Worm (Caenorhabditis elegans) whole organism, mixed stage, embryonic: ENCODE data around the gene F38A5.8.

Experiments
- M03D4.4 ChIP-seq: sonication (generic microtip); optimal IDR thresholded peaks from 2 replicates; lab custom pipeline; 2017; ENCODE audit warnings: mild to moderate bottlenecking, missing genetic modification characterization, missing compliant biosample characterization
- blmp-1 ChIP-seq: fragments of 150-350 bp; optimal IDR thresholded peaks from 2 replicates; lab custom pipeline; 2014; ENCODE audit warnings: missing biosample characterization, missing genetic modification characterization
- ceh-39 ChIP-seq: fragments of 150-350 bp; optimal IDR thresholded peaks from 2 replicates; lab custom pipeline; 2014; ENCODE audit warnings: missing biosample characterization, missing genetic modification characterization
- ceh-43 ChIP-seq: fragments of 200-800 bp; sonication (Bioruptor generic); optimal IDR thresholded peaks from 2 replicates; lab custom pipeline; 2018; ENCODE audit warnings: mild to moderate bottlenecking, missing genetic modification characterization, moderate library complexity, missing compliant biosample characterization
- ceh-83 ChIP-seq: fragments of 200-800 bp; sonication (Bioruptor generic); optimal IDR thresholded peaks from 2 replicates; lab custom pipeline; 2018; ENCODE audit warnings: mild to moderate bottlenecking, missing genetic modification characterization, missing compliant biosample characterization
- ces-1 ChIP-seq: fragments of 150-350 bp; optimal IDR thresholded peaks from 2 replicates; lab custom pipeline; 2014; ENCODE audit warnings: missing biosample characterization, missing genetic modification reagents, missing genetic modification characterization
- cnd-1 ChIP-seq: fragments of 200-800 bp; sonication (Bioruptor generic); optimal IDR thresholded peaks from 2 replicates; lab custom pipeline; 2018; ENCODE audit warnings: mild to moderate bottlenecking, missing genetic modification characterization, missing compliant biosample characterization
- drap-1 ChIP-seq: fragments of 200-800 bp; sonication (Bioruptor generic); optimal IDR thresholded peaks from 3 replicates; lab custom pipeline; 2018; ENCODE audit warnings: mild to moderate bottlenecking, missing genetic modification characterization, missing compliant biosample characterization
- elt-1 ChIP-seq: sonication (generic microtip); optimal IDR thresholded peaks from 2 replicates; lab custom pipeline; 2017; ENCODE audit warnings: missing genetic modification characterization, mild to moderate bottlenecking, missing compliant biosample characterization, antibody characterized with exemption, moderate library complexity, borderline replicate concordance; ENCODE audit not compliant: insufficient read depth
- elt-3 ChIP-seq: fragments of 150-350 bp; optimal IDR thresholded peaks from 2 replicates; lab custom pipeline; 2014; ENCODE audit warnings: missing biosample characterization, missing genetic modification characterization
- flh-1 ChIP-seq: fragments of 200-800 bp; sonication (Bioruptor generic); optimal IDR thresholded peaks from 2 replicates; lab custom pipeline; 2018; ENCODE audit warnings: mild to moderate bottlenecking, missing genetic modification characterization, moderate library complexity, missing compliant biosample characterization
- ham-2 ChIP-seq: fragments of 200-800 bp; sonication (Bioruptor generic); optimal IDR thresholded peaks from 2 replicates; lab custom pipeline; 2018; ENCODE audit warnings: mild to moderate bottlenecking, missing genetic modification characterization, missing compliant biosample characterization
- hlh-1 ChIP-seq: fragments of 150-350 bp; optimal IDR thresholded peaks from 2 replicates; lab custom pipeline; 2014; ENCODE audit warnings: missing biosample characterization, missing genetic modification reagents, missing genetic modification characterization
- lin-13 ChIP-seq: fragments of 150-350 bp; optimal IDR thresholded peaks from 2 replicates; lab custom pipeline; 2014; ENCODE audit warnings: missing biosample characterization, missing genetic modification characterization
- lin-32 ChIP-seq: fragments of 200-800 bp; sonication (Bioruptor generic); optimal IDR thresholded peaks from 2 replicates; lab custom pipeline; 2018; ENCODE audit warnings: mild to moderate bottlenecking, missing genetic modification characterization, missing compliant biosample characterization
- lsy-2 ChIP-seq: fragments of 150-350 bp; optimal IDR thresholded peaks from 2 replicates; lab custom pipeline; 2014; ENCODE audit warnings: missing biosample characterization, missing genetic modification characterization
- mab-5 ChIP-seq: fragments of 150-350 bp; optimal IDR thresholded peaks from 2 replicates; lab custom pipeline; 2014; ENCODE audit warnings: missing biosample characterization, missing genetic modification characterization
- mep-1 ChIP-seq: fragments of 150-350 bp; optimal IDR thresholded peaks from 2 replicates; lab custom pipeline; 2017; ENCODE audit warnings: missing biosample characterization, missing genetic modification reagents, missing genetic modification characterization, inconsistent platforms
- mls-2 ChIP-seq: sonication (generic microtip); optimal IDR thresholded peaks from 2 replicates; lab custom pipeline; 2016; ENCODE audit warnings: mild to moderate bottlenecking, missing genetic modification characterization, moderate library complexity, missing compliant biosample characterization
- nhr-12 ChIP-seq: fragments of 150-350 bp; optimal IDR thresholded peaks from 2 replicates; lab custom pipeline; 2014; ENCODE audit warnings: missing biosample characterization, missing genetic modification characterization
- nhr-2 ChIP-seq: fragments of 150-350 bp; optimal IDR thresholded peaks from 2 replicates; lab custom pipeline; 2014; ENCODE audit warnings: missing biosample characterization, missing genetic modification characterization
- nhr-237 ChIP-seq: fragments of 150-350 bp; optimal IDR thresholded peaks from 2 replicates; lab custom pipeline; 2014; ENCODE audit warnings: missing biosample characterization, missing genetic modification characterization
- nhr-28 ChIP-seq: fragments of 150-350 bp; optimal IDR thresholded peaks from 2 replicates; lab custom pipeline; 2014; ENCODE audit warnings: missing biosample characterization, missing genetic modification characterization
- nhr-76 ChIP-seq: sonication (generic microtip); optimal IDR thresholded peaks from 2 replicates; lab custom pipeline; 2017; ENCODE audit warnings: missing biosample characterization, missing genetic modification characterization
- pha-4 ChIP-seq: fragments of 150-350 bp; optimal IDR thresholded peaks from 2 replicates; lab custom pipeline; 2018; ENCODE audit warnings: missing biosample characterization, missing genetic modification reagents, missing genetic modification characterization
- sem-2 ChIP-seq: fragments of 200-800 bp; sonication (Bioruptor generic); optimal IDR thresholded peaks from 2 replicates; lab custom pipeline; 2018; ENCODE audit warnings: mild to moderate bottlenecking, missing genetic modification characterization, missing compliant biosample characterization
- snpc-4 ChIP-seq: fragments of 150-350 bp; optimal IDR thresholded peaks from 2 replicates; lab custom pipeline; 2014; ENCODE audit warnings: missing biosample characterization, missing genetic modification characterization
- sptf-1 ChIP-seq: sonication (generic microtip); optimal IDR thresholded peaks from 2 replicates; lab custom pipeline; 2017; ENCODE audit warnings: mild to moderate bottlenecking, missing genetic modification characterization, moderate library complexity, missing compliant biosample characterization
- tbx-8 ChIP-seq: fragments of 200-800 bp; sonication (Bioruptor generic); optimal IDR thresholded peaks from 2 replicates; lab custom pipeline; 2018; ENCODE audit warnings: mild to moderate bottlenecking, missing genetic modification characterization, moderate library complexity, missing compliant biosample characterization
- unc-120 ChIP-seq: sonication (generic microtip); optimal IDR thresholded peaks from 2 replicates; lab custom pipeline; 2017; ENCODE audit warnings: missing genetic modification characterization, missing compliant biosample characterization; ENCODE audit not compliant: poor library complexity, severe bottlenecking
- unc-39 ChIP-seq: fragments of 150-350 bp; optimal IDR thresholded peaks from 2 replicates; lab custom pipeline; 2014; ENCODE audit warnings: missing biosample characterization, missing genetic modification characterization
- unc-62 ChIP-seq: fragments of 150-350 bp; optimal IDR thresholded peaks from 2 replicates; lab custom pipeline; 2014; ENCODE audit warnings: missing biosample characterization, missing genetic modification reagents, missing genetic modification characterization
- zip-8 ChIP-seq: fragments of 150-350 bp; optimal IDR thresholded peaks from 2 replicates; lab custom pipeline; 2014; ENCODE audit warnings: missing biosample characterization, missing genetic modification characterization
- ztf-11 ChIP-seq: fragments of 150-350 bp; optimal IDR thresholded peaks from 2 replicates; lab custom pipeline; 2014; ENCODE audit warnings: missing biosample characterization, missing genetic modification characterization

F38A5.8 gene

DNA sequence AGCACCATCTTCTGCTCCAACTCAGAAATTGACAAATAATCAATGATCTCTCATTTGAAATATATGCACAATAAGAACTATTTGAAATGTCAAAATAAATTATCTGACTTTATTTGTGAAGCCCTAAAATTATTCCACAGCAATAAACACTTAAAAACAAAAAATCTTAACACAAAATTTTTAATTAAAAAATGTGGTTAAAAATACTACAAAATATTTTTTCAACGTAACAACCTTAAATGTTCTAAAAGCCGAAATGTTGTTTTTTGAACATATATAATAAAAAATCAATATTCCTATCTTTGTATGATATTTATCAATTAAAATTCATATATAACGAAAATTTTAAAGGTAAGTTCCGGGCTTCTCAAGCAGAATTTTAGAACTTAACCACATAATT is at the start of gene F38A5.8:
TSS of gene F38A5.8 (plus strand) at position 301 of the 400 bp plus-strand sequence.
- TF ChIP-seq M03D4.4 (no peak), flh-1 (no peak), ces-1 (GFP tag; lab: Kevin White, UChicago) (no peak), snpc-4 (no peak), mls-2 (tag; lab: Kevin White, UChicago) (no peak), ceh-43 (no peak), ztf-11 (tag; lab: Kevin White, UChicago) (no peak), sem-2 (no peak), unc-120 (no peak), ham-2 (no peak), mep-1 (no peak), hlh-1 (tag; lab: Kevin White, UChicago) (no peak)

DNA sequence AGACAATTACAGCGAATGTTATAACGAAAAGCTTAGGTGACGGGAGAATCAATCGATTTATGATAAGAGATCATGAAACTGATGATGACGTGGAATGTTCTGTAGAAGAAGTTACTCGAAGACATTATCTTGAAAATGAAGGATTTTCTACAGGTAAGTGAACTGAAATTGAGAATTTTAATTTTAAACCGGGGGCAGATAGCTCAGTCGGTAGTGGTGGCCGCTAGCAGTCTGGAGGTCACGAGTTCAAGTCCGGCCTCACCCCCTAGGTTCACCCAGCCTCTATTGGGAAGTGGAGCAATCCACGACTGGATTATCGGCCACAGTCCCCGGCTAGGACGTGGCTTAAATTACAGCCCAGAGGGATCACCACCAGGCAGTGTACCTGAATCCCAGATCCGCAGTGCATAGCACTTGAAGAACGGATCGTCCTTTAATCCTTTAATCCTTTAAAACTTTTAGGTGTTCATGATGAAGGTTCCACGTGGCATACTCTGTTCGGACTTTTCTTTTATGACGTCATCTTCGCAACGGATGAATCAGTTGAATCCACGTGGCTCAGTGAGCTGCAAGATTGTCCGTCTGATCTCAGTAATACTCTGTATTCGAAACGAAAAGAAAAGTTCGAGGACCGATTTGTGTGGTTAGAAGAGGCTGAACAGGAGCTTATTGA is 48.1 kb upstream of the F38A5.8 start:
- TF ChIP-seq zip-8 (tag; lab: Kevin White, UChicago), result peak; percentile 83
- TF ChIP-seq, all 35 proteins: peak for 1; not testable (repeated sequence) for 34

DNA sequence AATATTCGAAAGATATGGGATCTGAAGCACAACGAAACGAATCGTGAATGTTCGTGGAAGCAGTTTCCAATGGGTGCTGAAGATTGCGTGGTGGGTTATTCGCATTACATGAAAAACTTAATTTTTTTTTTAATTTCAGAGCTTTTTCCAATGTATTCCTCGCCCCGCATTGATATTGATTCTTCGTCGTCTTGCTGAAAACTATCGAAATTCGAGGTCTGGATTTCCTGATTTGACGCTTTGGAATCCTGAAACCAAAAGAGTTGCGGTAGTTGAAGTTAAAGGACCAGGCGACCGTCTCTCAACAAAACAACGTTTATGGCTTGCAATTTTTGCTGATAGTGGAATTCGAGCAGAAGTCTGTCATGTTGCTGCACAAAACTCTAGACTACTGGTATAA is 47.5 kb upstream of the F38A5.8 start:
- TF ChIP-seq mls-2 (tag; lab: Kevin White, UChicago) (no peak), elt-1 (tag; lab: Kevin White, UChicago) (no peak)

DNA sequence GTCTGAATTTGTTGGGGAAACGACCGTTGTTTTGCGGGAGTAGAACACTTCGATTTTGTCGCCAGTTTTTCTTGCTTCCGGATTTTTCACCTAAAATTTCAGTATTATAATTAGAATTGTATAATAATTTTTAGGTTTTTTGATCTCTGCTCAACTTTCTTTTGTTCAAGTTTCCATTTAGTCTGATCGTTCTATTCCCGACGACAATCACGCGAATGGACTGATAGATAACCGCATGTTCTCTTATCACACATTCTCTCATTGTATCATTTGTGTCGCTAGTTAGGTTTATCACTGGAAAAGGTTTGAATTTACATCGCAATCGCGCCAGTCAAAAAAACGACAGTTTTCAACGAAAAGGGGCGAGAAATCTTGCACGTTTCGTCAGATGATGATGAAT is 44.7 kb upstream of the F38A5.8 start:
- no peak for TF ChIP-seq nhr-237 (tag; lab: Kevin White, UChicago)

DNA sequence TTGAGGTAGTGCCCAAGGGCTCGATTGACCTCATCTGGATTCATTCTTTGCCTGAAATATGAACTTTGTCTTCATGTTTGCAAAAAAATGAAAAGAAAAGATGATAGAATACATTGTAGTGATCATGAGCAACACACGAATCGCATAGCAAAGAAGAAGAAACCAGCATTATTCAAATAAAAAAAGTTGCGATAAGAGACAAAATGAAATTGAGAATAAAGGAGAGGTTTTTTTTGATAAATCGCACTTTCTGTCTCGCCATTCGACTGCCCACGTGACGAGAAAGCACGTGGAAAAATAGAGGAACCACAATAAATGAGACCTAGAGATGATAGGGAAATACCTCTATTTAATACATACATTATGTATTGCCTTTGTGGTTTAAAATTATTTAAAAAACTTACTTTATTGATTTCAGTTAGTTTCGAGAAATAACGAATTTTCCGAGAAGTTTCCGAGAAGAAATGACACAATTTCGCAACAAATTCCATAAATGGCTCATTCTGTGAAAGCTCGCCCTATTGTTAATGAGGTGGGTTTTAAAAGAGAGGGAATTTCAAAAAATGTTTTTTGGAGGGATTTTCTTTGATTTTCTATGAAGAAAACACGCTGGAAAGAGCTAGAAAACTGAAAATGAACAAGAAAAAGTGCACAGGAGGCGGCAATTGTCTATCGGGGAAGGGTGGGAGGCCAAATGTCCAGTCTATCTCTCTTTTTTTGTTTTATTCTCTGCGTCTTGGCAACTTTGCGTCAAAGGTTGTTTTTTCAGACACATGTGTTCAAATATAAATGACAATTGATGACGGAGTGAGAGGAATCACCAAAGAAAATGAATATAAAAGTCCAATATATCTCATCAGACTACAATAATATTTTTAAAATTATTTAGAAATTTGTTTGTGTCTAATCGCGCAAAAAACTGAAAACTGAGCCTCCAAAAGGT is 43.9 kb upstream of the F38A5.8 start, which contains the start of gene paqr-1:
TSS of gene paqr-1 (minus strand) at position 51 of the 943 bp plus-strand sequence.
- TF ChIP-seq hlh-1 (tag; lab: Kevin White, UChicago) (peak; percentile 41), unc-39 (tag; lab: Kevin White, UChicago) (no peak), ces-1 (GFP tag; lab: Kevin White, UChicago) (peak; percentile 56), unc-120 (no peak)

DNA sequence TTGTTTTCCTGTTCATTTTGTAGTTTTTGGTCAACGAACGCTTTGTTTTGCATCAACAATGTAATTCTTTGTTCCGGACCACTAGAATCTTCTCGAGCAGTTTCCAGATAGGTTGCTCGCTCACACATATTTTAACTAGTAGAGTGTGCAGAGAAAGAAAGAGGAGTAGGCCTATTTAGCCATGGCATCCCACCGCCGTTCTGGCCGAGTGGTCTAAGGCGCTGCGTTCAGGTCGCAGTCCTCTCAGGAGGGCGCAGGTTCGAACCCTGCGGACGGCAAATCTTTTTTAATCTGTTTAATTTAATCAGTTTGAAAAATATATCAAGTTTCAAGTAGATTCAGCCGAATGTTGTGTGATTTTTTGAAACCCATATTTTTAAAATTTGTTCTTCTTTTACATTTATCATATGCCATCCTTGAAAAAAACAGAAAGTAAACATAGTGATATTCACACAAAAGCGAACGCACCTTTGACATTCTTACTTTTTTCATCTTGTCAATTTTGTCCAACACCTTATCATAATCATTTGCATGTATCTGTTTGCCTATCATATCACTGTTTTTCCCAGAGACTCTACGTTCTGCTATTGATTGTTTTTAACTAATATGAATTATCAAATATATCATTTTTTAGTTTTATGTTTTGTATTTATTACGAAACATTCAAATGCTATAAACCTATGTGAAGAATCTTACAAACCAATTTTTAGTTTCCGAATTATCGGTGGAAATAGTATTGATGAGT is 42.8 kb upstream of the F38A5.8 start, which contains the start of gene try-3:
TSS of gene try-3 (plus strand) at position 532 of the 745 bp plus-strand sequence.
- TF ChIP-seq cnd-1 (peak; percentile 81), pha-4 (tag; lab: Kevin White, UChicago) (no peak), ces-1 (GFP tag; lab: Kevin White, UChicago) (peak; percentile 27), zip-8 (tag; lab: Kevin White, UChicago) (no peak), ztf-11 (tag; lab: Kevin White, UChicago) (no peak), mab-5 (no peak), nhr-237 (tag; lab: Kevin White, UChicago) (no peak), blmp-1 (tag; lab: Kevin White, UChicago) (no peak), mls-2 (tag; lab: Kevin White, UChicago) (peak; percentile 78), unc-62 (GFP tag; lab: Kevin White, UChicago) (no peak), nhr-2 (tag; lab: Kevin White, UChicago) (no peak), flh-1 (peak; percentile 49), ceh-39 (tag; lab: Kevin White, UChicago) (no peak), sptf-1 (tag; lab: Kevin White, UChicago) (peak; percentile 83), nhr-12 (no peak), ceh-83 (GFP tag; lab: Kevin White, UChicago) (peak; percentile 86), ham-2 (no peak), unc-120 (peak; percentile 87), snpc-4 (no peak), drap-1 (peak; percentile 77), ceh-43 (no peak), unc-39 (tag; lab: Kevin White, UChicago) (no peak), nhr-76 (no peak), lin-32 (peak; percentile 39), hlh-1 (tag; lab: Kevin White, UChicago) (no peak), elt-3 (tag; lab: Kevin White, UChicago) (no peak), elt-1 (tag; lab: Kevin White, UChicago) (no peak), lin-13 (tag; lab: Kevin White, UChicago) (no peak), tbx-8 (GFP tag; lab: Kevin White, UChicago) (peak; percentile 36), sem-2 (peak; percentile 74), mep-1 (peak; percentile 1), M03D4.4 (peak; percentile 75), lsy-2 (tag; lab: Kevin White, UChicago) (peak; percentile 11), nhr-28 (tag; lab: Kevin White, UChicago) (no peak)
